Fruit fly (Drosophila melanogaster): Measurements from ENCODE around the gene CrebA.

The CrebA gene

DNA sequence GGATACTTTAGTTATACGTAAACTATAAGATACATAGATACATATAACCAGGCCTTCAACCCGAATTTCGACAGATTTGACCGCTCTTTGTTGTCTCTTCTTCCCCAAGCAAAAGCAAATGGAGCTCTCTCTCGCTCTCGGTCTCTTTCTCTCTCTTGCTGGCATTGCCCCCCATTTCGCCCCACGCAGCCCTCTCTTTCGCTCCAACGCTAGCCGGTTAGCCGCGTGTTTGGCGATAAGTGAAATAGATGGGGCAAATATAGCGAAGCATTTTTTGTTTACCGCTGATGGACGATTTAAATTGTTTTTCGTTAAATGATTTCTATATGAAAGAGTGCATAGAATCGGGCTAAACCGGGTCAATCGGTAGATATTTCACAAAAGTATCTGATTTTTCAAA is 20.8 kb upstream of the CrebA start (continued):
- TF ChIP-seq insv (GFP tag; optimal IDR thresholded peaks at IDR 0.05) (no peak), CG16779 (GFP tag; IDR thresholded peaks at IDR 0.05) (no peak), CG5953 (GFP tag; IDR thresholded peaks at IDR 0.05) (no peak), Usf (GFP tag; optimal IDR thresholded peaks at IDR 0.05) (no peak), cad (GFP tag; optimal IDR thresholded peaks at IDR 0.05) (no peak), CG12219 (GFP tag; optimal IDR thresholded peaks at IDR 0.05) (no peak), CG32532 (GFP tag; IDR thresholded peaks at IDR 0.05) (peak; percentile 60; the same call in 1 of the 2 replicates), cg (GFP tag; optimal IDR thresholded peaks at IDR 0.05) (no peak), dysf (GFP tag; IDR thresholded peaks at IDR 0.05) (no peak), Stat92E (GFP tag; optimal IDR thresholded peaks at IDR 0.05) (no peak), ham (GFP tag; IDR thresholded peaks at IDR 0.05) (no peak), CG42726 (GFP tag; IDR thresholded peaks at IDR 0.05; ENCODE audit: partially characterized antibody) (no peak), gce (GFP tag; IDR thresholded peaks at IDR 0.05) (no peak), CG15479 (GFP tag; optimal IDR thresholded peaks at IDR 0.05) (no peak), Myb (GFP tag; optimal IDR thresholded peaks at IDR 0.05) (no peak), CG9437 (GFP tag; optimal IDR thresholded peaks at IDR 0.05) (peak; percentile 32), CG12769 (tag; optimal IDR thresholded peaks at IDR 0.05) (peak; percentile 66), fru (optimal IDR thresholded peaks at IDR 0.05) (no peak), nom (GFP tag; optimal IDR thresholded peaks at IDR 0.05) (peak; percentile 22), ERR (GFP tag; optimal IDR thresholded peaks at IDR 0.05) (no peak), kay (GFP tag; optimal IDR thresholded peaks at IDR 0.05) (no peak), pfk (GFP tag; optimal IDR thresholded peaks at IDR 0.05) (no peak), ind (GFP tag; optimal IDR thresholded peaks at IDR 0.05) (no peak), CG2129 (GFP tag; IDR thresholded peaks at IDR 0.05; ENCODE audit: partially characterized antibody) (no peak), Sry-β (GFP tag; optimal IDR thresholded peaks at IDR 0.05) (no peak), NC2β (GFP tag; optimal IDR thresholded peaks at IDR 0.05) (no peak), pnt (GFP tag; optimal IDR thresholded peaks at IDR 0.05) (no peak), HmgZ (tag; optimal IDR thresholded peaks at IDR 0.05) (peak; percentile 9), jumu (GFP tag; optimal IDR thresholded peaks at IDR 0.05) (no peak), fd96Cb (tag; optimal IDR thresholded peaks at IDR 0.05) (no peak), hbn (GFP tag; IDR thresholded peaks at IDR 0.05; ENCODE audit: partially characterized antibody) (peak; percentile 25; the same call in 1 of the 2 replicates), da (GFP tag; optimal IDR thresholded peaks at IDR 0.05) (no peak), CG12155 (GFP tag; optimal IDR thresholded peaks at IDR 0.05) (no peak), CG15514 (GFP tag; optimal IDR thresholded peaks at IDR 0.05) (peak; percentile 12), CG31388 (GFP tag; optimal IDR thresholded peaks at IDR 0.05) (no peak), btn (GFP tag; optimal IDR thresholded peaks at IDR 0.05) (no peak), CG13296 (GFP tag; optimal IDR thresholded peaks at IDR 0.05) (no peak), Vsx1 (GFP tag; optimal IDR thresholded peaks at IDR 0.05) (peak; percentile 88), CTCF (GFP tag; optimal IDR thresholded peaks at IDR 0.05) (no peak), usp (GFP tag; optimal IDR thresholded peaks at IDR 0.05) (no peak), E2f2 (GFP tag; IDR thresholded peaks at IDR 0.05) (no peak), CG2202 (tag; optimal IDR thresholded peaks at IDR 0.05) (no peak), lab (GFP tag; optimal IDR thresholded peaks at IDR 0.05) (peak; percentile 49), nau (GFP tag; optimal IDR thresholded peaks at IDR 0.05) (no peak), CG17385 (GFP tag; optimal IDR thresholded peaks at IDR 0.05) (no peak), sens-2 (GFP tag; IDR thresholded peaks at IDR 0.05) (no peak), CG7963 (GFP tag; IDR thresholded peaks at IDR 0.05; ENCODE audit: partially characterized antibody) (no peak), HLH3B (GFP tag; IDR thresholded peaks at IDR 0.05) (no peak), pros (GFP tag; optimal IDR thresholded peaks at IDR 0.05) (no peak), ci (GFP tag; IDR thresholded peaks at IDR 0.05) (peak; percentile 27; the same call in 1 of the 3 replicates), CG10267 (tag; optimal IDR thresholded peaks at IDR 0.05) (no peak), ATbp (GFP tag; optimal IDR thresholded peaks at IDR 0.05) (no peak)

Measured in whole organism, embryonic.